Worm (Caenorhabditis elegans) whole organism, L1 larva: ENCODE data around the gene Y53G8AR.1.

Experiments
- ama-1 ChIP-seq: fragments of 150-350 bp; optimal IDR thresholded peaks from 2 replicates; lab custom pipeline; 2014
- blmp-1 ChIP-seq: fragments of 150-350 bp; optimal IDR thresholded peaks from 2 replicates; lab custom pipeline; 2014; ENCODE audit warnings: missing biosample characterization, missing genetic modification characterization
- elt-3 ChIP-seq, 6 experiments: fragments of 150-350 bp in 1 of 6; sonication (generic microtip); optimal IDR thresholded peaks; 2 replicates each; lab custom pipeline; 2017 to 2018; ENCODE audit warnings: missing biosample characterization in 6 of 6, missing genetic modification characterization in 6 of 6, inconsistent platforms in 1 of 6
- irx-1 ChIP-seq: sonication (generic microtip); optimal IDR thresholded peaks from 2 replicates; lab custom pipeline; 2016; ENCODE audit warnings: missing genetic modification characterization, missing compliant biosample characterization
- lsy-2 ChIP-seq, 2 experiments: fragments of 150-350 bp; optimal IDR thresholded peaks; 2 replicates each; lab custom pipeline; 2014; ENCODE audit warnings: missing biosample characterization in 2 of 2, missing genetic modification characterization in 2 of 2
- mdl-1 ChIP-seq, 2 experiments: fragments of 150-350 bp; optimal IDR thresholded peaks; 2 replicates each; lab custom pipeline; 2014 to 2017; ENCODE audit warnings: missing biosample characterization in 2 of 2, missing genetic modification characterization in 2 of 2, inconsistent platforms in 1 of 2
- nhr-77 ChIP-seq: fragments of 150-350 bp; optimal IDR thresholded peaks from 2 replicates; lab custom pipeline; 2014; ENCODE audit warnings: missing biosample characterization, missing genetic modification characterization
- pag-3 ChIP-seq: sonication (generic microtip); optimal IDR thresholded peaks from 2 replicates; lab custom pipeline; 2017; ENCODE audit warnings: missing genetic modification characterization, mild to moderate bottlenecking, missing compliant biosample characterization, antibody characterized with exemption, borderline replicate concordance; ENCODE audit not compliant: insufficient read depth
- unc-130 ChIP-seq: fragments of 150-350 bp; optimal IDR thresholded peaks from 2 replicates; lab custom pipeline; 2017; ENCODE audit warnings: missing biosample characterization, missing genetic modification characterization, inconsistent platforms

DNA sequence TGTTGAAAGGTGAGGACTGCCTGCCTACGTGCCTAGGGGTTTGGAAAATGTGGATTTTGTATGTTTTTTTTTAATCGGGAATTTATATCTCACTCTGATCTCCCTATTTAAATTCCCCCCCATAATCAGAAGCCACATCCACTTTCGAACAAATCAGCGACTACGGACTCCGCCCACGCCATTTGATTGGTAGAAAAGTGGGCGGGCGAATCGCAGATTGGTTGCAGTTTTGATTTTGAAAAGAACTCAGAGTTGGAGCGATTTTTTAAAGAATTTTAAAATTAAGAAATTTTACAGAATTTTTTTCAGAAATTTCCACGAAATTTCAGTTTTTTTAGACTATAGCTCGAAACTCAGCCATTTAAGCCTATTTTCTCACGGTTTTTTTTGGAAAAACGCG, 27.2 kb downstream of the Y53G8AR.1 start:
- no peak for TF ChIP-seq ama-1 (lab: Kevin White, UChicago)
- no peak for TF ChIP-seq lsy-2 (tag; optimal IDR thresholded peaks at IDR 0.05; lab: Kevin White, UChicago)
- TF ChIP-seq elt-3 (tag; optimal IDR thresholded peaks at IDR 0.05; lab: Kevin White, UChicago) = no peak
- TF ChIP-seq irx-1 (tag; lab: Kevin White, UChicago) = no peak
- no peak for TF ChIP-seq mdl-1 (tag; optimal IDR thresholded peaks at IDR 0.05; lab: Kevin White, UChicago)
- TF ChIP-seq unc-130 = no peak
- no peak for TF ChIP-seq nhr-77 (tag; lab: Kevin White, UChicago)
- no peak for TF ChIP-seq blmp-1 (tag; lab: Kevin White, UChicago)
- no peak for TF ChIP-seq pag-3 (tag; lab: Kevin White, UChicago)
